Fruit fly (Drosophila melanogaster): Measurements from ENCODE around the gene Vps60.

The Vps60 gene

DNA sequence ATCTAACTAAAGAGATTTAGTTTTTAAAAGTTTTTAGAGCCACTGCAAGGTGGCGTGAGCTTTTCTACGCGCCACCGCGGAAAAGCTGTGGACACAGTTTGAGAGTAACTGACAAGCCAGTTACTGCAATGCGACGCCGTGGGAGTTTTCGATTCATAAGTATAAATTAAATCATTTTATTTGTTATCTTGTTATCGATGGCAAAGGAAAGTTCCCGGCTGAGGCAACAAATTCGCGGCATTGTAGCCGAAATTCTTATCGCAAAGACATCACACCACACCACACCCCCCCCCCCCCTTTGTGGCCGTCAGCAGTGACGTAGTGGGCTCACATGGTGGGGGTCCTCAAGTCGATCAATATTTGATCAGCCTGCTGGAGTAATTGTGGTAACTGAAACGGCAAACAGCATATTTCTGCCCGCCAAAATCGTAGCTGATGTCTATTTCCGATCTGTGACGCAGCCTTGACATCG is 34.4 kb upstream of the Vps60 start (continued):
- TF ChIP-seq CG13424 (tag; optimal IDR thresholded peaks at IDR 0.05) (peak; percentile 39), bigmax (GFP tag; optimal IDR thresholded peaks at IDR 0.05) (peak; percentile 24), dan (GFP tag; IDR thresholded peaks at IDR 0.05) (no peak), Scr (GFP tag; IDR thresholded peaks at IDR 0.05; ENCODE audit: partially characterized antibody) (no peak), caup (GFP tag; optimal IDR thresholded peaks at IDR 0.05; ENCODE audit: severe bottlenecking) (peak; percentile 82), onecut (GFP tag; IDR thresholded peaks at IDR 0.05) (peak; percentile 34; the same call in 1 of the 2 replicates), CG10147 (GFP tag; optimal IDR thresholded peaks at IDR 0.05) (peak; percentile 37), CG10654 (GFP tag; optimal IDR thresholded peaks at IDR 0.05) (no peak), row (GFP tag; IDR thresholded peaks at IDR 0.05) (0 out of 3 replicates have a peak, but pooled peaks have one; percentile 19), HLH4C (GFP tag; IDR thresholded peaks at IDR 0.05; ENCODE audit: partially characterized antibody) (0 out of 3 replicates have a peak, but pooled peaks have one; percentile 16), kay (GFP tag; optimal IDR thresholded peaks at IDR 0.05) (no peak), Xrp1 (GFP tag; IDR thresholded peaks at IDR 0.05) (peak; percentile 56), pzg (GFP tag; optimal IDR thresholded peaks at IDR 0.05) (peak; percentile 9), Dp (GFP tag; optimal IDR thresholded peaks at IDR 0.05) (peak; percentile 55), Hr39 (optimal IDR thresholded peaks at IDR 0.05) (no peak), pan (optimal IDR thresholded peaks at IDR 0.05) (no peak), pan (GFP tag; optimal IDR thresholded peaks at IDR 0.05 in 1 of 2, IDR thresholded peaks at IDR 0.05 in 1 of 2) (peak in 1 of 2 experiments; percentile 54), gro (GFP tag; optimal IDR thresholded peaks at IDR 0.05) (no peak), CG13624 (GFP tag; optimal IDR thresholded peaks at IDR 0.05) (peak; percentile 3), CG13775 (GFP tag; optimal IDR thresholded peaks at IDR 0.05) (peak; percentile 8), scrt (GFP tag; optimal IDR thresholded peaks at IDR 0.05) (peak; percentile 42), zen2 (GFP tag; IDR thresholded peaks at IDR 0.05; ENCODE audit: partially characterized antibody) (no peak), CG6254 (GFP tag; optimal IDR thresholded peaks at IDR 0.05) (peak; percentile 57), tll (GFP tag; optimal IDR thresholded peaks at IDR 0.05) (no peak), crol (GFP tag; IDR thresholded peaks at IDR 0.05) (peak; percentile 89), CG14965 (GFP tag; optimal IDR thresholded peaks at IDR 0.05; ENCODE audit: borderline replicate concordance) (no peak), Dbx (GFP tag; IDR thresholded peaks at IDR 0.05) (0 out of 3 replicates have a peak, but pooled peaks have one; percentile 51), CG17802 (tag; optimal IDR thresholded peaks at IDR 0.05) (no peak), CG34224 (GFP tag; IDR thresholded peaks at IDR 0.05; ENCODE audit: partially characterized antibody) (no peak), CG12071 (GFP tag; optimal IDR thresholded peaks at IDR 0.05) (peak; percentile 78), hbn (GFP tag; IDR thresholded peaks at IDR 0.05; ENCODE audit: partially characterized antibody) (no peak), D19B (GFP tag; optimal IDR thresholded peaks at IDR 0.05) (peak; percentile 8)

DNA sequence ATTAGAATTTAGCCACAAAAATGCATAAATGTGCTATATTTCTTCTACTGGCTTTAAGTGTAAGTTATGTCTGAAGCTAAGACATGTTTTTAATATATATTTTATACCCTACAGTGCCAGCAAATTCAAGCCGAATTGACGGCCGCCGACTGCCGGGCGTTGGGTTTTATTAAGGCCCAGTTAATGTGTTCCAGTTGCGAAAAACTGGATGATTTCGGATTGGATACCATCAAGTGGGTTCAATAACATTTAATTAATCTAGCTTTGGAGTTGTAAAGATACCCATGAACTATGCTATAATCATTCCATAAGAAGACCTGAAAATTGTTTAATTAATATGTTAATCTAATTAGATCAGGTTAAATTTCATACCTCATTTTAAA is 33.2 kb upstream of the Vps60 start:
- TF ChIP-seq CG14860 (GFP tag; IDR thresholded peaks at IDR 0.05; ENCODE audit: partially characterized antibody) (no peak), Dek (tag; optimal IDR thresholded peaks at IDR 0.05) (no peak), CG3726 (GFP tag; IDR thresholded peaks at IDR 0.05) (no peak), B-H2 (GFP tag; optimal IDR thresholded peaks at IDR 0.05) (no peak), CG12071 (GFP tag; optimal IDR thresholded peaks at IDR 0.05) (no peak), CG13624 (GFP tag; optimal IDR thresholded peaks at IDR 0.05) (no peak), CG1529 (GFP tag; optimal IDR thresholded peaks at IDR 0.05) (no peak), wor (GFP tag; IDR thresholded peaks at IDR 0.05) (no peak), dysf (GFP tag; IDR thresholded peaks at IDR 0.05) (no peak), sd (tag; optimal IDR thresholded peaks at IDR 0.05) (no peak), CG10321 (GFP tag; IDR thresholded peaks at IDR 0.05) (no peak)

Measured in whole organism, embryonic.